Worm (Caenorhabditis elegans) whole organism, L4 larva: Measurements from ENCODE around the gene T05A8.8.
"Not testable (repeated sequence)": the region's sequence is repeated elsewhere in the genome, so short reads cannot be mapped to it uniquely, and the experiment has no call there.

Experiments
- D1046.2 ChIP-seq: fragments of 200-800 bp; sonication (Bioruptor generic); IDR thresholded peaks from 2 replicates; pipeline ENCODE4 v1.3.6; 2022; ENCODE audit warnings: missing genetic modification characterization, missing compliant biosample characterization
- F10B5.3 ChIP-seq: sonication (generic microtip); optimal IDR thresholded peaks from 2 replicates; lab custom pipeline; 2016; ENCODE audit warnings: mild to moderate bottlenecking, missing genetic modification characterization, missing compliant biosample characterization
- F26F4.8 ChIP-seq: fragments of 200-800 bp; sonication (Bioruptor generic); conservative IDR thresholded peaks from 2 replicates; pipeline ENCODE4 v1.3.6; 2022; ENCODE audit warnings: missing genetic modification characterization, missing compliant biosample characterization
- F44E2.7 ChIP-seq: fragments of 200-800 bp; sonication (Bioruptor generic); IDR thresholded peaks from 2 replicates; pipeline ENCODE4 v2.1.2; 2022; ENCODE audit warnings: missing genetic modification characterization, missing compliant biosample characterization
- T26A8.4 ChIP-seq: fragments of 200-800 bp; sonication (Bioruptor generic); IDR thresholded peaks from 2 replicates; pipeline ENCODE4 v1.3.6; 2022; ENCODE audit warnings: missing genetic modification characterization, missing compliant biosample characterization
- Y75B8A.6 ChIP-seq: fragments of 200-800 bp; sonication (Bioruptor generic); IDR thresholded peaks from 2 replicates; pipeline ENCODE4 v1.3.6; 2022; ENCODE audit warnings: missing genetic modification reagents, missing genetic modification characterization, missing compliant biosample characterization
- ceh-28 ChIP-seq: fragments of 150-350 bp; optimal IDR thresholded peaks from 2 replicates; lab custom pipeline; 2014; ENCODE audit warnings: missing biosample characterization, missing genetic modification reagents, missing genetic modification characterization
- ceh-44 ChIP-seq: fragments of 200-800 bp; sonication (Bioruptor generic); IDR thresholded peaks from 2 replicates; pipeline ENCODE4 v1.3.6; 2022; ENCODE audit warnings: missing genetic modification reagents, missing genetic modification characterization, missing compliant biosample characterization
- ceh-62 ChIP-seq: sonication (generic microtip); optimal IDR thresholded peaks from 2 replicates; lab custom pipeline; 2017; ENCODE audit warnings: missing biosample characterization, missing genetic modification characterization
- ceh-82 ChIP-seq: sonication (generic microtip); optimal IDR thresholded peaks from 2 replicates; lab custom pipeline; 2017; ENCODE audit warnings: missing biosample characterization, missing genetic modification characterization
- ctbp-1 ChIP-seq: fragments of 200-800 bp; sonication (Bioruptor generic); IDR thresholded peaks from 2 replicates; pipeline ENCODE4 v1.3.6; 2022; ENCODE audit warnings: missing genetic modification reagents, missing genetic modification characterization, missing compliant biosample characterization
- daf-16 ChIP-seq, 3 experiments: sonication (generic microtip); optimal IDR thresholded peaks; 2 replicates each; lab custom pipeline; 2016 to 2017; ENCODE audit warnings: missing genetic modification characterization in 3 of 3, missing genetic modification reagents in 3 of 3, mild to moderate bottlenecking in 2 of 3, missing compliant biosample characterization in 2 of 3, missing biosample characterization in 1 of 3, moderate library complexity in 1 of 3
- dmd-8 ChIP-seq: fragments of 200-800 bp; sonication (Bioruptor generic); IDR thresholded peaks from 2 replicates; pipeline ENCODE4 v1.3.6; 2022; ENCODE audit warnings: missing genetic modification characterization, missing compliant biosample characterization
- duxl-1 ChIP-seq: sonication (generic microtip); optimal IDR thresholded peaks from 2 replicates; lab custom pipeline; 2016; ENCODE audit warnings: mild to moderate bottlenecking, missing genetic modification characterization, moderate library complexity, missing compliant biosample characterization; ENCODE audit not compliant: poor library complexity
- egl-43 ChIP-seq: fragments of 200-800 bp; sonication (Bioruptor generic); IDR thresholded peaks from 2 replicates; pipeline ENCODE4 v1.3.6; 2022; ENCODE audit warnings: missing genetic modification reagents, missing genetic modification characterization, missing compliant biosample characterization
- jun-1 ChIP-seq: fragments of 150-350 bp; optimal IDR thresholded peaks from 2 replicates; lab custom pipeline; 2014; ENCODE audit warnings: missing biosample characterization, missing genetic modification reagents, missing genetic modification characterization
- lim-7 ChIP-seq: fragments of 200-800 bp; sonication (Bioruptor generic); IDR thresholded peaks from 2 replicates; pipeline ENCODE4 v1.3.6; 2022; ENCODE audit warnings: missing genetic modification characterization, missing compliant biosample characterization
- madf-5 ChIP-seq, 2 experiments: fragments of 200-800 bp; sonication (Bioruptor generic); IDR thresholded peaks; 2 replicates each; pipeline ENCODE4 v1.3.6; 2022; ENCODE audit warnings: missing compliant biosample characterization in 2 of 2, missing genetic modification characterization in 2 of 2
- madf-9 ChIP-seq: fragments of 200-800 bp; sonication (Bioruptor generic); conservative IDR thresholded peaks from 2 replicates; pipeline ENCODE4 v1.3.6; 2022; ENCODE audit warnings: missing genetic modification reagents, missing genetic modification characterization, missing compliant biosample characterization
- mep-1 ChIP-seq: fragments of 150-350 bp; sonication (generic microtip); optimal IDR thresholded peaks from 3 replicates; lab custom pipeline; 2014; ENCODE audit warnings: missing biosample characterization, missing genetic modification characterization
- mxl-2 ChIP-seq: fragments of 200-800 bp; sonication (Bioruptor generic); conservative IDR thresholded peaks from 2 replicates; pipeline ENCODE4 v1.3.6; 2022; ENCODE audit warnings: missing genetic modification reagents, missing genetic modification characterization, missing compliant biosample characterization
- nhr-11 ChIP-seq: fragments of 150-350 bp; optimal IDR thresholded peaks from 2 replicates; lab custom pipeline; 2014; ENCODE audit warnings: missing biosample characterization, missing genetic modification characterization
- nhr-111 ChIP-seq: fragments of 200-800 bp; sonication (Bioruptor generic); optimal IDR thresholded peaks from 2 replicates; lab custom pipeline; 2018; ENCODE audit warnings: mild to moderate bottlenecking, missing genetic modification characterization, missing compliant biosample characterization
- nhr-25 ChIP-seq: sonication (generic microtip); optimal IDR thresholded peaks from 2 replicates; lab custom pipeline; 2017; ENCODE audit warnings: missing genetic modification characterization, mild to moderate bottlenecking, missing compliant biosample characterization, antibody characterized with exemption, moderate library complexity, borderline replicate concordance; ENCODE audit not compliant: insufficient read depth
- nhr-42 ChIP-seq: fragments of 200-800 bp; sonication (Bioruptor generic); IDR thresholded peaks from 2 replicates; pipeline ENCODE4 v1.3.6; 2022; ENCODE audit warnings: missing genetic modification characterization, missing compliant biosample characterization
- nhr-48 ChIP-seq: sonication (generic microtip); optimal IDR thresholded peaks from 2 replicates; lab custom pipeline; 2016; ENCODE audit warnings: mild to moderate bottlenecking, missing genetic modification characterization, missing compliant biosample characterization
- saeg-2 ChIP-seq: fragments of 200-800 bp; sonication (Bioruptor generic); IDR thresholded peaks from 2 replicates; pipeline ENCODE4 v1.3.6; 2022; ENCODE audit warnings: missing genetic modification reagents, missing genetic modification characterization, missing compliant biosample characterization
- snpc-4 ChIP-seq: fragments of 150-350 bp; optimal IDR thresholded peaks from 2 replicates; lab custom pipeline; 2014; ENCODE audit warnings: missing biosample characterization, missing genetic modification characterization
- unc-39 ChIP-seq: sonication (generic microtip); optimal IDR thresholded peaks from 2 replicates; lab custom pipeline; 2017; ENCODE audit warnings: missing biosample characterization, missing genetic modification characterization
- unc-62 ChIP-seq, 3 experiments: fragments of 150-350 bp in 1 of 3; sonication (generic microtip); optimal IDR thresholded peaks in 2 of 3; peaks in 1 of 3; 1 replicate in 1 of 3; 2 replicates in 2 of 3; lab custom pipeline; 2014 to 2017; ENCODE audit warnings: missing biosample characterization in 3 of 3, missing genetic modification characterization in 3 of 3, missing genetic modification reagents in 3 of 3, missing genotype in 1 of 3
- vab-7 ChIP-seq: fragments of 200-800 bp; sonication (Bioruptor generic); IDR thresholded peaks from 2 replicates; pipeline ENCODE4 v1.3.6; 2022; ENCODE audit warnings: missing genetic modification reagents, missing genetic modification characterization, missing compliant biosample characterization
- zfp-2 ChIP-seq: sonication (generic microtip); optimal IDR thresholded peaks from 2 replicates; lab custom pipeline; 2016; ENCODE audit warnings: mild to moderate bottlenecking, missing genetic modification characterization, missing compliant biosample characterization

The T05A8.8 gene

ce11 chrII:2736156-2736728, at the start of gene T05A8.8:
Gene T05A8.8, plus strand, starts transcription at chrII:2736678.
- TF ChIP-seq unc-62 (GFP tag; optimal IDR thresholded peaks at IDR 0.05 in 1 of 2; lab: Kevin White, UChicago) (peak in 1 of 2 experiments; percentile 51), unc-62 (tag; optimal IDR thresholded peaks at IDR 0.05; lab: Kevin White, UChicago) (no peak), Y75B8A.6 (0 out of 2 replicates have a peak, but pooled peaks have one; percentile 34), zfp-2 (tag; lab: Kevin White, UChicago) (no peak), ceh-62 (tag; lab: Kevin White, UChicago) (no peak), F26F4.8 (GFP tag; lab: Robert Waterston, UW) (peak; percentile 70; the same call in 1 of the 2 replicates), vab-7 (GFP tag; lab: Robert Waterston, UW) (0 out of 2 replicates have a peak, but pooled peaks have one; percentile 35), lim-7 (GFP tag; lab: Robert Waterston, UW) (0 out of 2 replicates have a peak, but pooled peaks have one; percentile 48), egl-43 (GFP tag; lab: Robert Waterston, UW) (peak; percentile 67), duxl-1 (tag; lab: Kevin White, UChicago) (no peak), ceh-82 (tag; lab: Kevin White, UChicago) (no peak), madf-5 (GFP tag; IDR thresholded peaks at IDR 0.05; lab: Robert Waterston, UW) (0 out of 4 replicates have a peak, but pooled peaks have one; percentile 27 to 41), D1046.2 (0 out of 2 replicates have a peak, but pooled peaks have one; percentile 36), dmd-8 (0 out of 2 replicates have a peak, but pooled peaks have one; percentile 5), madf-9 (GFP tag; lab: Robert Waterston, UW) (0 out of 2 replicates have a peak, but pooled peaks have one; percentile 15)

ce11 chrII:2686985-2687675, 49.3 kb upstream of the T05A8.8 start, which contains the start of the genes sup-9 and nspf-1:
Gene sup-9, minus strand, starts transcription at chrII:2687027.
Gene nspf-1, plus strand, starts transcription at chrII:2687625.
- no peak for TF ChIP-seq mxl-2
- peak; percentile 9 for TF ChIP-seq nhr-11 (tag; lab: Kevin White, UChicago)
- no peak for TF ChIP-seq T26A8.4 (GFP tag; lab: Robert Waterston, UW)
- TF ChIP-seq unc-39 (tag; lab: Kevin White, UChicago): no peak
- TF ChIP-seq ctbp-1: 0 out of 2 replicates have a peak, but pooled peaks have one; percentile 32
- no peak for TF ChIP-seq nhr-111 (GFP tag; lab: Kevin White, UChicago)
- TF ChIP-seq nhr-48 (tag; lab: Kevin White, UChicago): no peak
- no peak for TF ChIP-seq ceh-44 (GFP tag; lab: Robert Waterston, UW)
- TF ChIP-seq jun-1: no peak
- no peak for TF ChIP-seq F10B5.3 (tag; lab: Kevin White, UChicago)
- no peak for TF ChIP-seq saeg-2 (GFP tag; lab: Robert Waterston, UW)
- TF ChIP-seq vab-7 (GFP tag; lab: Robert Waterston, UW): no peak
- TF ChIP-seq daf-16 (GFP tag; optimal IDR thresholded peaks at IDR 0.05; lab: Kevin White, UChicago): peak in 1 of 2 experiments; percentile 45
- no peak for TF ChIP-seq daf-16 (tag; optimal IDR thresholded peaks at IDR 0.05; lab: Kevin White, UChicago)
- TF ChIP-seq Y75B8A.6: no peak
- no peak for TF ChIP-seq F44E2.7
- TF ChIP-seq nhr-42 (GFP tag; lab: Robert Waterston, UW): no peak
- no peak for TF ChIP-seq madf-9 (GFP tag; lab: Robert Waterston, UW)
- no peak for TF ChIP-seq ceh-28 (tag; lab: Kevin White, UChicago)

- not testable (repeated sequence) for TF ChIP-seq nhr-25 (tag; lab: Kevin White, UChicago); mep-1 (tag; lab: Kevin White, UChicago); snpc-4
Observed at ce11 chrII:2688616-2689015, 47.9 kb upstream of the T05A8.8 start, which contains the start of gene nspf-2. Gene nspf-2, plus strand, starts transcription at chrII:2688916.
